Worm (Caenorhabditis elegans): ENCODE measurements around the gene sri-2.

DNA sequence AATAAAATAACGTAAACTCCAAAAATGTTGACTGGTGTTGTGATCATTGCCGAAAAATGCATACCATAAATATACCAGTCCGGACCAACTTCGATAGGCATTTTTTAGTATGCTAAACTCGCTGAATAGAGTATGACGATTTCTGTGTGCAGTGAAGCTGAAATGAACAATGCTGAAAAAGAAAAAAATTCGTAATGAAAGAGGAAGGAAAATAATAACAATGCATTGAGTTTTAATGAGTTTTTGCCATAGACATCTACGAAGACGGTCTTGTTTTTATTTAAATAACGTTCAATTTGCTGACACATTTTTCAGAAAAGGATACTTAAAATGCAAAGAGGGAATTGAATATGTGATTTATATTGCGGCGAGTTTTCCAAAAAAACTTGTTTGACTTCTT lies 2.5 kb upstream of the sri-2 start, which contains the start of gene sri-1:
- TF ChIP-seq gmeb-2 (tag; optimal IDR thresholded peaks at IDR 0.05) (no peak), hlh-15 (tag; optimal IDR thresholded peaks at IDR 0.05) (no peak), fkh-10 (GFP tag; optimal IDR thresholded peaks at IDR 0.05) (no peak), K09A11.1 (tag; optimal IDR thresholded peaks at IDR 0.05; ENCODE audit: insufficient read depth) (no peak), dve-1 (tag; optimal IDR thresholded peaks at IDR 0.05) (no peak), lin-11 (tag; optimal IDR thresholded peaks at IDR 0.05) (no peak), K02D7.2 (tag; optimal IDR thresholded peaks at IDR 0.05) (no peak), ceh-45 (GFP tag; IDR thresholded peaks at IDR 0.05) (no peak), ceh-9 (tag; optimal IDR thresholded peaks at IDR 0.05) (no peak), hlh-30 (tag; optimal IDR thresholded peaks at IDR 0.05; ENCODE audit: insufficient read depth) (no peak), nhr-11 (tag; optimal IDR thresholded peaks at IDR 0.05) (no peak), pat-9 (tag; optimal IDR thresholded peaks at IDR 0.05) (no peak)

Data from whole organism, late embryonic.